Fruit fly (Drosophila melanogaster): ENCODE measurements around the gene CG8043.

DNA sequence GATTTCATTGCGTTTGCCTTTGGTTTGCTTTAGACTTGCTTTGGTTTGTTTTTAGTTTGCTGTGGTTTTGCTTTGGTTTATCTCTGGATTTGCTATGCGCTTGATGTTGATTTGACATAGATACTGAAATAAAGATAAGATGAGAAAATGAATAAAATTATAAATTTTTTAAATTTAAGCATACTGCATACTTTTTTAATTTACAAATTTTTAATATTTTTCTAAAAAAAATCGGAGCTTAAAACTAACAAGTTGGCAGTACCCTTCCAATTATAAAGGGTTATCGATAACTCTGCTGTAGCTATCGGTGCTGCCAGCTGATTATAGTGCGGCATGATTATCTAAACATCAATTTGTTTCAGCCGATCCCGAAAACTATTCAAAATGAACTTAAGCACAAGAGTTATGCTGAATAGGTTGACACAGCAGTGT, 2.9 kb upstream of the CG8043 start, which contains the start of gene mRpL19:
- no peak for TF ChIP-seq CG1603 (tag; optimal IDR thresholded peaks at IDR 0.05)
- TF ChIP-seq lilli (GFP tag; optimal IDR thresholded peaks at IDR 0.05) = peak; percentile 45
- peak; percentile 26 for TF ChIP-seq CG9797 (GFP tag; optimal IDR thresholded peaks at IDR 0.05)
- no peak for TF ChIP-seq CG11696 (GFP tag; IDR thresholded peaks at IDR 0.05)
- TF ChIP-seq abd-A (tag; optimal IDR thresholded peaks at IDR 0.05) = no peak
- TF ChIP-seq CG7786 (GFP tag; optimal IDR thresholded peaks at IDR 0.05) = no peak
- no peak for TF ChIP-seq schlank (tag; optimal IDR thresholded peaks at IDR 0.05)
- TF ChIP-seq insv (GFP tag; optimal IDR thresholded peaks at IDR 0.05) = peak in 1 of 2 experiments; percentile 23
- TF ChIP-seq CG15073 (GFP tag; optimal IDR thresholded peaks at IDR 0.05) = no peak
- no peak for TF ChIP-seq cad (GFP tag; optimal IDR thresholded peaks at IDR 0.05)
- peak; percentile 81 for TF ChIP-seq bbx (GFP tag; IDR thresholded peaks at IDR 0.05; ENCODE audit: partially characterized antibody)
- no peak for TF ChIP-seq HmgD (GFP tag; optimal IDR thresholded peaks at IDR 0.05)
- TF ChIP-seq CG2889 (GFP tag; IDR thresholded peaks at IDR 0.05) = no peak
